Fruit fly (Drosophila melanogaster): ENCODE measurements around the gene twit.

Gene twit

DNA sequence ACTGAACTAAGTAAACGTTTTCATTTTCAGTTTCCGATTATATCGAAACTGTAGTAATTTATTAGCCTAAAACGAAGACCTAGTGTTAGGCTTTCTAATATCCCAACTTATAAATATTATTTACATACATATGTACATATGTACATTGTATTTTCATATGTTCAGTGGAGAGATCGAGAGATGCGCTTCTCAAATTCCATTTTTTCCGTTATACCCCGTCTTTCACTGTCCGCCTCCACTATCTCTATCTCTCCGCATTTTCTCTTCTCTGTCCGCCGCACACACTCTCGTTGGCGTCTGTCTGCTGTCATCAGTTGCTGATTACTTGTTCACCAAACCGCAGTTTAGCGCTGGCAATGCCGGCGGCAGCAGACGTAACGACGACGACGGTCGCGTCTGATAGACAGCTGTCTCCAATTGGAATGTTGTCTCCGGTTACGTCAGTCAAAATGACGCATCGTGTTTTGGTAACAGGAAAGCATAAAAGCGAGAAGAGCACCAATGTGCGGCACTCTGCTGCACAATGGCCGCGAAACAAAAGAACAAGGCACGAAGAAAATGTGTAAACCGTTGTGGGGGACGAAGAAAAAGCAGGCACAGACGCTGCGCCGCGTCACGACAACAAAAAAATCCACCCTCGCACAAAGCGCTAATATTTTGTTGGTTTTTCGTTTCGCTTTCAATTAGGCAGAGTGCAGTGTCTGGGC is 29.7 kb upstream of the twit start, which contains the start of gene CG9331 (continued):
- no peak for TF ChIP-seq Fer3 (tag; optimal IDR thresholded peaks at IDR 0.05)
- TF ChIP-seq CG6254 (GFP tag; optimal IDR thresholded peaks at IDR 0.05) = peak; percentile 36
- no peak for TF ChIP-seq Mrtf (GFP tag; IDR thresholded peaks at IDR 0.05)
- TF ChIP-seq CG7271 (tag; optimal IDR thresholded peaks at IDR 0.05) = no peak
- peak; percentile 38 for TF ChIP-seq CG6813 (GFP tag; optimal IDR thresholded peaks at IDR 0.05)
- peak; percentile 71 for TF ChIP-seq Vsx1 (GFP tag; optimal IDR thresholded peaks at IDR 0.05)
- TF ChIP-seq CG15479 (GFP tag; optimal IDR thresholded peaks at IDR 0.05) = peak; percentile 58
- TF ChIP-seq CG14710 (tag; optimal IDR thresholded peaks at IDR 0.05) = no peak
- TF ChIP-seq CG8359 (GFP tag; optimal IDR thresholded peaks at IDR 0.05; ENCODE audit: borderline replicate concordance) = no peak
- peak; percentile 64; the same call in 1 of the 2 replicates for TF ChIP-seq chm (GFP tag; IDR thresholded peaks at IDR 0.05)
- no peak for TF ChIP-seq CG8089 (GFP tag; optimal IDR thresholded peaks at IDR 0.05)
- TF ChIP-seq lmd (GFP tag; IDR thresholded peaks at IDR 0.05) = no peak
- TF ChIP-seq ftz-f1 (GFP tag; optimal IDR thresholded peaks at IDR 0.05) = peak; percentile 46
- peak; percentile 60; the same call in 1 of the 2 replicates for TF ChIP-seq CG32767 (GFP tag; IDR thresholded peaks at IDR 0.05)
- no peak for TF ChIP-seq CG3407 (GFP tag; optimal IDR thresholded peaks at IDR 0.05)
- peak; percentile 70 for TF ChIP-seq zen (tag; optimal IDR thresholded peaks at IDR 0.05)
- peak; percentile 54 for TF ChIP-seq grau (tag; optimal IDR thresholded peaks at IDR 0.05)
- peak; percentile 77; the same call in 2 of the 4 replicates for TF ChIP-seq chinmo (GFP tag; IDR thresholded peaks at IDR 0.05; ENCODE audit: partially characterized antibody)
- no peak for TF ChIP-seq ham (GFP tag; IDR thresholded peaks at IDR 0.05)
- peak; percentile 70 for TF ChIP-seq crol (GFP tag; IDR thresholded peaks at IDR 0.05)
- TF ChIP-seq CG12769 (tag; optimal IDR thresholded peaks at IDR 0.05) = peak; percentile 33
- no peak for TF ChIP-seq CG30020 (tag; optimal IDR thresholded peaks at IDR 0.05)
- peak; percentile 36 for TF ChIP-seq oc (tag; optimal IDR thresholded peaks at IDR 0.05)
- TF ChIP-seq dan (GFP tag; IDR thresholded peaks at IDR 0.05) = no peak
- TF ChIP-seq kni (GFP tag; optimal IDR thresholded peaks at IDR 0.05) = peak; percentile 86
- peak; percentile 54; the same call in 1 of the 2 replicates for TF ChIP-seq sna (GFP tag; IDR thresholded peaks at IDR 0.05; ENCODE audit: partially characterized antibody)
- no peak for TF ChIP-seq org-1 (GFP tag; optimal IDR thresholded peaks at IDR 0.05)
- TF ChIP-seq mld (GFP tag; IDR thresholded peaks at IDR 0.05; ENCODE audit: partially characterized antibody) = 0 out of 3 replicates have a peak, but pooled peaks have one; percentile 47
- TF ChIP-seq fd3F (GFP tag; optimal IDR thresholded peaks at IDR 0.05) = no peak
- peak; percentile 29 for TF ChIP-seq CG12071 (GFP tag; optimal IDR thresholded peaks at IDR 0.05)
- peak; percentile 16 for TF ChIP-seq fd64A (GFP tag; optimal IDR thresholded peaks at IDR 0.05)
- 0 out of 2 replicates have a peak, but pooled peaks have one; percentile 23 for TF ChIP-seq hbn (GFP tag; IDR thresholded peaks at IDR 0.05; ENCODE audit: partially characterized antibody)
- TF ChIP-seq CG10209 (GFP tag; optimal IDR thresholded peaks at IDR 0.05) = peak; percentile 58
- peak; percentile 3 for TF ChIP-seq dm (GFP tag; optimal IDR thresholded peaks at IDR 0.05)
- TF ChIP-seq vvl (GFP tag; IDR thresholded peaks at IDR 0.05) = peak; percentile 36; the same call in 1 of the 2 replicates
- peak; percentile 20 for TF ChIP-seq wek (GFP tag; optimal IDR thresholded peaks at IDR 0.05)
- peak in 1 of 3 experiments; percentile 72 for TF ChIP-seq Stat92E (GFP tag; optimal IDR thresholded peaks at IDR 0.05)
- peak; percentile 71; the same call in 2 of the 3 replicates for TF ChIP-seq CG34422 (GFP tag; IDR thresholded peaks at IDR 0.05)
- TF ChIP-seq nau (GFP tag; optimal IDR thresholded peaks at IDR 0.05) = peak; percentile 24
- peak; percentile 55 to 66 for TF ChIP-seq Trl (optimal IDR thresholded peaks at IDR 0.05)
- TF ChIP-seq Trl (GFP tag; optimal IDR thresholded peaks at IDR 0.05) = no peak
- TF ChIP-seq chn (GFP tag; optimal IDR thresholded peaks at IDR 0.05) = peak; percentile 21
- TF ChIP-seq Rx (GFP tag; IDR thresholded peaks at IDR 0.05) = no peak
- peak; percentile 5 for TF ChIP-seq row (GFP tag; IDR thresholded peaks at IDR 0.05)
- peak; percentile 20; the same call in 1 of the 2 replicates for TF ChIP-seq CG9932 (GFP tag; IDR thresholded peaks at IDR 0.05)
- TF ChIP-seq run (tag; optimal IDR thresholded peaks at IDR 0.05) = peak; percentile 88
- TF ChIP-seq bbx (GFP tag; IDR thresholded peaks at IDR 0.05; ENCODE audit: partially characterized antibody) = peak; percentile 75; the same call in 1 of the 2 replicates
- TF ChIP-seq Fer1 (GFP tag; optimal IDR thresholded peaks at IDR 0.05) = no peak

Measured in whole organism, embryonic.